Worm (Caenorhabditis elegans) whole organism, L1 larva: ENCODE data around the gene prkl-1.

Experiments
- C04F5.9 ChIP-seq: sonication (generic microtip); optimal IDR thresholded peaks from 2 replicates; lab custom pipeline; 2016; ENCODE audit warnings: missing genetic modification characterization, missing compliant biosample characterization
- C16A3.4 ChIP-seq: fragments of 150-350 bp; optimal IDR thresholded peaks from 2 replicates; lab custom pipeline; 2014; ENCODE audit warnings: missing biosample characterization, missing genetic modification characterization
- C34B4.2 ChIP-seq: sonication (generic microtip); optimal IDR thresholded peaks from 2 replicates; lab custom pipeline; 2017; ENCODE audit warnings: mild to moderate bottlenecking, missing genetic modification characterization, missing compliant biosample characterization
- F16B12.6 ChIP-seq: fragments of 150-350 bp; optimal IDR thresholded peaks from 2 replicates; lab custom pipeline; 2014; ENCODE audit warnings: missing biosample characterization, missing genetic modification characterization
- blmp-1 ChIP-seq: fragments of 150-350 bp; optimal IDR thresholded peaks from 2 replicates; lab custom pipeline; 2014; ENCODE audit warnings: missing biosample characterization, missing genetic modification characterization
- ceh-82 ChIP-seq, 3 experiments: fragments of 150-350 bp in 1 of 3; sonication (generic microtip) in 2 of 3; optimal IDR thresholded peaks; 2 replicates each; lab custom pipeline; 2014 to 2017; ENCODE audit warnings: missing biosample characterization in 3 of 3, missing genetic modification characterization in 3 of 3
- ceh-90 ChIP-seq: sonication (generic microtip); optimal IDR thresholded peaks from 2 replicates; lab custom pipeline; 2016; ENCODE audit warnings: missing genetic modification characterization, missing compliant biosample characterization
- ces-1 ChIP-seq: fragments of 150-350 bp; optimal IDR thresholded peaks from 2 replicates; lab custom pipeline; 2014; ENCODE audit warnings: missing biosample characterization, missing genetic modification reagents, missing genetic modification characterization
- dpl-1 ChIP-seq, 3 experiments: fragments of 150-350 bp in 2 of 3; sonication (generic microtip) in 1 of 3; optimal IDR thresholded peaks; 2 replicates each; lab custom pipeline; 2014 to 2017; ENCODE audit warnings: missing biosample characterization in 3 of 3, missing genetic modification characterization in 3 of 3, missing genetic modification reagents in 3 of 3
- efl-3 ChIP-seq: fragments of 200-800 bp; sonication (Bioruptor generic); optimal IDR thresholded peaks from 2 replicates; lab custom pipeline; 2018; ENCODE audit warnings: mild to moderate bottlenecking, missing genetic modification characterization, missing compliant biosample characterization
- egl-13 ChIP-seq: sonication (generic microtip); optimal IDR thresholded peaks from 2 replicates; lab custom pipeline; 2016; ENCODE audit warnings: missing genotype, missing genetic modification reagents, missing genetic modification characterization, missing compliant biosample characterization
- egl-27 ChIP-seq, 2 experiments: fragments of 150-350 bp in 1 of 2; sonication (generic microtip); optimal IDR thresholded peaks; 3 replicates each; lab custom pipeline; 2017 to 2018; ENCODE audit warnings: missing biosample characterization in 2 of 2, missing genetic modification characterization in 2 of 2, missing genetic modification reagents in 2 of 2
- elt-3 ChIP-seq, 6 experiments: fragments of 150-350 bp in 1 of 6; sonication (generic microtip); optimal IDR thresholded peaks; 2 replicates each; lab custom pipeline; 2017 to 2018; ENCODE audit warnings: missing biosample characterization in 6 of 6, missing genetic modification characterization in 6 of 6, inconsistent platforms in 1 of 6
- ets-5 ChIP-seq: fragments of 200-800 bp; sonication (Bioruptor generic); IDR thresholded peaks from 2 replicates; pipeline ENCODE4 v1.3.6; 2022; ENCODE audit warnings: missing genetic modification characterization, missing compliant biosample characterization
- fos-1 ChIP-seq: fragments of 150-350 bp; optimal IDR thresholded peaks from 2 replicates; lab custom pipeline; 2014; ENCODE audit warnings: missing biosample characterization, missing genetic modification characterization
- grh-1 ChIP-seq: fragments of 200-800 bp; sonication (Bioruptor generic); IDR thresholded peaks from 2 replicates; pipeline ENCODE4 v1.3.6; 2022; ENCODE audit warnings: missing genetic modification reagents, missing genetic modification characterization, missing compliant biosample characterization
- hlh-4 ChIP-seq: sonication (generic microtip); optimal IDR thresholded peaks from 2 replicates; lab custom pipeline; 2016; ENCODE audit warnings: mild to moderate bottlenecking, missing genetic modification characterization, missing compliant biosample characterization
- isw-1 ChIP-seq: fragments of 200-800 bp; sonication (Bioruptor generic); IDR thresholded peaks from 2 replicates; pipeline ENCODE4 v1.3.6; 2022; ENCODE audit warnings: missing genetic modification characterization, missing compliant biosample characterization
- lin-14 ChIP-seq: fragments of 200-800 bp; sonication (Bioruptor generic); optimal IDR thresholded peaks from 2 replicates; lab custom pipeline; 2018; ENCODE audit warnings: mild to moderate bottlenecking, missing genetic modification characterization, moderate library complexity, missing compliant biosample characterization
- lin-15B ChIP-seq: fragments of 150-350 bp; sonication (generic microtip); optimal IDR thresholded peaks from 3 replicates; lab custom pipeline; 2014; ENCODE audit warnings: missing biosample characterization, missing genetic modification characterization
- lin-35 ChIP-seq, 2 experiments: fragments of 150-350 bp; optimal IDR thresholded peaks; 2 replicates each; lab custom pipeline; 2014; ENCODE audit warnings: missing biosample characterization in 2 of 2, missing genetic modification characterization in 2 of 2, missing genetic modification reagents in 2 of 2
- lin-39 ChIP-seq: fragments of 150-350 bp; optimal IDR thresholded peaks from 2 replicates; lab custom pipeline; 2014; ENCODE audit warnings: missing biosample characterization, missing genetic modification reagents, missing genetic modification characterization
- lir-3 ChIP-seq: sonication (generic microtip); optimal IDR thresholded peaks from 2 replicates; lab custom pipeline; 2016; ENCODE audit warnings: mild to moderate bottlenecking, missing genetic modification characterization, moderate library complexity, missing compliant biosample characterization; ENCODE audit not compliant: poor library complexity
- lsy-2 ChIP-seq, 2 experiments: fragments of 150-350 bp; optimal IDR thresholded peaks; 2 replicates each; lab custom pipeline; 2014; ENCODE audit warnings: missing biosample characterization in 2 of 2, missing genetic modification characterization in 2 of 2
- mab-9 ChIP-seq: fragments of 200-800 bp; sonication (Bioruptor generic); IDR thresholded peaks from 2 replicates; pipeline ENCODE4 v1.3.6; 2022; ENCODE audit warnings: missing genetic modification reagents, missing genetic modification characterization, missing compliant biosample characterization
- mef-2 ChIP-seq: fragments of 150-350 bp; optimal IDR thresholded peaks from 2 replicates; lab custom pipeline; 2014; ENCODE audit warnings: missing biosample characterization, missing genetic modification characterization
- mep-1 ChIP-seq: fragments of 150-350 bp; optimal IDR thresholded peaks from 2 replicates; lab custom pipeline; 2014; ENCODE audit warnings: missing biosample characterization, missing genetic modification characterization
- nhr-20 ChIP-seq: sonication (generic microtip); optimal IDR thresholded peaks from 2 replicates; lab custom pipeline; 2016; ENCODE audit warnings: mild to moderate bottlenecking, missing genetic modification characterization, missing compliant biosample characterization
- nhr-28 ChIP-seq: fragments of 150-350 bp; optimal IDR thresholded peaks from 2 replicates; lab custom pipeline; 2014; ENCODE audit warnings: missing biosample characterization, missing genetic modification characterization
- nhr-85 ChIP-seq: sonication (generic microtip); peaks from one replicate; lab custom pipeline; 2016; ENCODE audit warnings: missing genetic modification characterization, inconsistent platforms, missing compliant biosample characterization
- nhr-90 ChIP-seq: sonication (generic microtip); optimal IDR thresholded peaks from 2 replicates; lab custom pipeline; 2016; ENCODE audit warnings: mild to moderate bottlenecking, missing genetic modification characterization, missing compliant biosample characterization; ENCODE audit not compliant: poor library complexity
- rnt-1 ChIP-seq: sonication (generic microtip); optimal IDR thresholded peaks from 2 replicates; lab custom pipeline; 2016; ENCODE audit warnings: mild to moderate bottlenecking, missing genetic modification characterization, moderate library complexity, missing compliant biosample characterization
- snpc-4 ChIP-seq: fragments of 150-350 bp; optimal IDR thresholded peaks from 2 replicates; lab custom pipeline; 2014; ENCODE audit warnings: missing biosample characterization, missing genetic modification characterization
- sup-37 ChIP-seq: fragments of 200-800 bp; sonication (Bioruptor generic); optimal IDR thresholded peaks from 2 replicates; lab custom pipeline; 2018; ENCODE audit warnings: mild to moderate bottlenecking, missing genetic modification characterization, missing compliant biosample characterization
- tlp-1 ChIP-seq: fragments of 150-350 bp; optimal IDR thresholded peaks from 2 replicates; lab custom pipeline; 2014; ENCODE audit warnings: missing biosample characterization, missing genetic modification characterization
- unc-30 ChIP-seq: sonication (generic microtip); optimal IDR thresholded peaks from 2 replicates; lab custom pipeline; 2017; ENCODE audit warnings: missing biosample characterization, missing genetic modification characterization
- xbp-1 ChIP-seq: sonication (generic microtip); optimal IDR thresholded peaks from 2 replicates; lab custom pipeline; 2016; ENCODE audit warnings: missing genetic modification characterization, missing compliant biosample characterization
- ztf-4 ChIP-seq: fragments of 150-350 bp; optimal IDR thresholded peaks from 2 replicates; lab custom pipeline; 2014; ENCODE audit warnings: missing biosample characterization, missing genetic modification characterization

Gene prkl-1

ce11 chrIV:7012731-7013445, 26.2 kb upstream of the prkl-1 start:
- TF ChIP-seq lin-39 (tag; lab: Kevin White, UChicago): no peak
- no peak for TF ChIP-seq fos-1
- TF ChIP-seq lin-14 (GFP tag; lab: Kevin White, UChicago): peak; percentile 38
- TF ChIP-seq snpc-4: no peak
- no peak for TF ChIP-seq unc-30 (tag; lab: Kevin White, UChicago)
- no peak for TF ChIP-seq lir-3
- TF ChIP-seq C04F5.9: no peak
- TF ChIP-seq xbp-1 (tag; lab: Kevin White, UChicago): no peak
- TF ChIP-seq tlp-1: no peak
- TF ChIP-seq mab-9: no peak
- no peak for TF ChIP-seq nhr-90
- peak; percentile 11 for TF ChIP-seq blmp-1 (tag; lab: Kevin White, UChicago)
- no peak for TF ChIP-seq ces-1 (GFP tag; lab: Kevin White, UChicago)
- peak in 1 of 3 experiments; percentile 47 for TF ChIP-seq dpl-1 (GFP tag; optimal IDR thresholded peaks at IDR 0.05; lab: Kevin White, UChicago)
- no peak for TF ChIP-seq nhr-28 (tag; lab: Kevin White, UChicago)
- no peak for TF ChIP-seq C34B4.2 (tag; lab: Kevin White, UChicago)
- no peak for TF ChIP-seq elt-3 (tag; optimal IDR thresholded peaks at IDR 0.05; lab: Kevin White, UChicago)
- TF ChIP-seq lin-35 (GFP tag; optimal IDR thresholded peaks at IDR 0.05; lab: Kevin White, UChicago): peak in 1 of 2 experiments; percentile 36
- TF ChIP-seq grh-1 (GFP tag; lab: Robert Waterston, UW): no peak
- TF ChIP-seq lsy-2 (tag; optimal IDR thresholded peaks at IDR 0.05; lab: Kevin White, UChicago): peak in 1 of 2 experiments; percentile 51
- no peak for TF ChIP-seq egl-27 (tag; optimal IDR thresholded peaks at IDR 0.05; lab: Kevin White, UChicago)
- no peak for TF ChIP-seq F16B12.6
- no peak for TF ChIP-seq sup-37 (GFP tag; lab: Kevin White, UChicago)
- peak; percentile 24 for TF ChIP-seq C16A3.4
- no peak for TF ChIP-seq ets-5 (GFP tag; lab: Robert Waterston, UW)
- TF ChIP-seq mep-1 (tag; lab: Kevin White, UChicago): peak; percentile 35
- TF ChIP-seq ceh-90 (tag; lab: Kevin White, UChicago): no peak

- TF ChIP-seq egl-13 (tag; lab: Kevin White, UChicago): no peak
- TF ChIP-seq elt-3 (tag; optimal IDR thresholded peaks at IDR 0.05; lab: Kevin White, UChicago): no peak
- TF ChIP-seq hlh-4 (tag; lab: Kevin White, UChicago): no peak
- TF ChIP-seq mab-9: no peak
- TF ChIP-seq nhr-20 (tag; lab: Kevin White, UChicago): no peak
- TF ChIP-seq tlp-1: no peak
- TF ChIP-seq blmp-1 (tag; lab: Kevin White, UChicago): no peak
- no peak for TF ChIP-seq isw-1 (GFP tag; lab: Robert Waterston, UW)
- TF ChIP-seq lin-15B (tag; lab: Kevin White, UChicago): no peak
- TF ChIP-seq rnt-1 (tag; lab: Kevin White, UChicago): no peak
- no peak for TF ChIP-seq C04F5.9
- TF ChIP-seq ceh-82 (tag; optimal IDR thresholded peaks at IDR 0.05; lab: Kevin White, UChicago): no peak
- TF ChIP-seq efl-3 (GFP tag; lab: Kevin White, UChicago): no peak
- no peak for TF ChIP-seq fos-1
- no peak for TF ChIP-seq ztf-4 (tag; lab: Kevin White, UChicago)
- TF ChIP-seq mef-2 (tag; lab: Kevin White, UChicago): no peak
- no peak for TF ChIP-seq lin-39 (tag; lab: Kevin White, UChicago)
- TF ChIP-seq nhr-85: no peak
Observed at ce11 chrIV:7012214-7012613, 25.5 kb upstream of the prkl-1 start.

ce11 chrIV:7011728-7012127, 25.0 kb upstream of the prkl-1 start, which contains the start of gene trxr-1:
Gene trxr-1 (plus strand): TSS chrIV:7011954.
- no peak for TF ChIP-seq elt-3 (tag; optimal IDR thresholded peaks at IDR 0.05; lab: Kevin White, UChicago)
- peak; percentile 11 for TF ChIP-seq lin-14 (GFP tag; lab: Kevin White, UChicago)
- TF ChIP-seq F16B12.6: no peak
